Worm (Caenorhabditis elegans) whole organism, mixed stage, embryonic: ENCODE measurements around the gene Y69H2.9.
A peak's percentile ranks its signal among the peaks of the same experiment; 100 is the strongest.

ENCODE experiments used
- M03D4.4 ChIP-seq: sonication (generic microtip); optimal IDR thresholded peaks from 2 replicates; lab custom pipeline; 2017; ENCODE audit warnings: mild to moderate bottlenecking, missing genetic modification characterization, missing compliant biosample characterization
- bed-3 ChIP-seq: fragments of 200-800 bp; sonication (Bioruptor generic); optimal IDR thresholded peaks from 3 replicates; lab custom pipeline; 2018; ENCODE audit warnings: mild to moderate bottlenecking, missing genetic modification characterization, moderate library complexity, missing compliant biosample characterization
- blmp-1 ChIP-seq: fragments of 150-350 bp; optimal IDR thresholded peaks from 2 replicates; lab custom pipeline; 2014; ENCODE audit warnings: missing biosample characterization, missing genetic modification characterization
- ceh-39 ChIP-seq: fragments of 150-350 bp; optimal IDR thresholded peaks from 2 replicates; lab custom pipeline; 2014; ENCODE audit warnings: missing biosample characterization, missing genetic modification characterization
- ceh-43 ChIP-seq: fragments of 200-800 bp; sonication (Bioruptor generic); optimal IDR thresholded peaks from 2 replicates; lab custom pipeline; 2018; ENCODE audit warnings: mild to moderate bottlenecking, missing genetic modification characterization, moderate library complexity, missing compliant biosample characterization
- ceh-83 ChIP-seq: fragments of 200-800 bp; sonication (Bioruptor generic); optimal IDR thresholded peaks from 2 replicates; lab custom pipeline; 2018; ENCODE audit warnings: mild to moderate bottlenecking, missing genetic modification characterization, missing compliant biosample characterization
- cnd-1 ChIP-seq: fragments of 200-800 bp; sonication (Bioruptor generic); optimal IDR thresholded peaks from 2 replicates; lab custom pipeline; 2018; ENCODE audit warnings: mild to moderate bottlenecking, missing genetic modification characterization, missing compliant biosample characterization
- drap-1 ChIP-seq: fragments of 200-800 bp; sonication (Bioruptor generic); optimal IDR thresholded peaks from 3 replicates; lab custom pipeline; 2018; ENCODE audit warnings: mild to moderate bottlenecking, missing genetic modification characterization, missing compliant biosample characterization
- elt-1 ChIP-seq: sonication (generic microtip); optimal IDR thresholded peaks from 2 replicates; lab custom pipeline; 2017; ENCODE audit warnings: missing genetic modification characterization, mild to moderate bottlenecking, missing compliant biosample characterization, antibody characterized with exemption, moderate library complexity, borderline replicate concordance; ENCODE audit not compliant: insufficient read depth
- elt-3 ChIP-seq: fragments of 150-350 bp; optimal IDR thresholded peaks from 2 replicates; lab custom pipeline; 2014; ENCODE audit warnings: missing biosample characterization, missing genetic modification characterization
- flh-1 ChIP-seq: fragments of 200-800 bp; sonication (Bioruptor generic); optimal IDR thresholded peaks from 2 replicates; lab custom pipeline; 2018; ENCODE audit warnings: mild to moderate bottlenecking, missing genetic modification characterization, moderate library complexity, missing compliant biosample characterization
- ham-2 ChIP-seq: fragments of 200-800 bp; sonication (Bioruptor generic); optimal IDR thresholded peaks from 2 replicates; lab custom pipeline; 2018; ENCODE audit warnings: mild to moderate bottlenecking, missing genetic modification characterization, missing compliant biosample characterization
- hlh-1 ChIP-seq: fragments of 150-350 bp; optimal IDR thresholded peaks from 2 replicates; lab custom pipeline; 2014; ENCODE audit warnings: missing biosample characterization, missing genetic modification reagents, missing genetic modification characterization
- lin-13 ChIP-seq: fragments of 150-350 bp; optimal IDR thresholded peaks from 2 replicates; lab custom pipeline; 2014; ENCODE audit warnings: missing biosample characterization, missing genetic modification characterization
- lin-32 ChIP-seq: fragments of 200-800 bp; sonication (Bioruptor generic); optimal IDR thresholded peaks from 2 replicates; lab custom pipeline; 2018; ENCODE audit warnings: mild to moderate bottlenecking, missing genetic modification characterization, missing compliant biosample characterization
- lsy-2 ChIP-seq: fragments of 150-350 bp; optimal IDR thresholded peaks from 2 replicates; lab custom pipeline; 2014; ENCODE audit warnings: missing biosample characterization, missing genetic modification characterization
- mls-2 ChIP-seq: sonication (generic microtip); optimal IDR thresholded peaks from 2 replicates; lab custom pipeline; 2016; ENCODE audit warnings: mild to moderate bottlenecking, missing genetic modification characterization, moderate library complexity, missing compliant biosample characterization
- nhr-12 ChIP-seq: fragments of 150-350 bp; optimal IDR thresholded peaks from 2 replicates; lab custom pipeline; 2014; ENCODE audit warnings: missing biosample characterization, missing genetic modification characterization
- nhr-2 ChIP-seq: fragments of 150-350 bp; optimal IDR thresholded peaks from 2 replicates; lab custom pipeline; 2014; ENCODE audit warnings: missing biosample characterization, missing genetic modification characterization
- nhr-237 ChIP-seq: fragments of 150-350 bp; optimal IDR thresholded peaks from 2 replicates; lab custom pipeline; 2014; ENCODE audit warnings: missing biosample characterization, missing genetic modification characterization
- nhr-28 ChIP-seq: fragments of 150-350 bp; optimal IDR thresholded peaks from 2 replicates; lab custom pipeline; 2014; ENCODE audit warnings: missing biosample characterization, missing genetic modification characterization
- nhr-76 ChIP-seq: sonication (generic microtip); optimal IDR thresholded peaks from 2 replicates; lab custom pipeline; 2017; ENCODE audit warnings: missing biosample characterization, missing genetic modification characterization
- sem-2 ChIP-seq: fragments of 200-800 bp; sonication (Bioruptor generic); optimal IDR thresholded peaks from 2 replicates; lab custom pipeline; 2018; ENCODE audit warnings: mild to moderate bottlenecking, missing genetic modification characterization, missing compliant biosample characterization
- snpc-4 ChIP-seq: fragments of 150-350 bp; optimal IDR thresholded peaks from 2 replicates; lab custom pipeline; 2014; ENCODE audit warnings: missing biosample characterization, missing genetic modification characterization
- sptf-1 ChIP-seq: sonication (generic microtip); optimal IDR thresholded peaks from 2 replicates; lab custom pipeline; 2017; ENCODE audit warnings: mild to moderate bottlenecking, missing genetic modification characterization, moderate library complexity, missing compliant biosample characterization
- tbx-8 ChIP-seq: fragments of 200-800 bp; sonication (Bioruptor generic); optimal IDR thresholded peaks from 2 replicates; lab custom pipeline; 2018; ENCODE audit warnings: mild to moderate bottlenecking, missing genetic modification characterization, moderate library complexity, missing compliant biosample characterization
- unc-120 ChIP-seq: sonication (generic microtip); optimal IDR thresholded peaks from 2 replicates; lab custom pipeline; 2017; ENCODE audit warnings: missing genetic modification characterization, missing compliant biosample characterization; ENCODE audit not compliant: poor library complexity, severe bottlenecking
- unc-39 ChIP-seq: fragments of 150-350 bp; optimal IDR thresholded peaks from 2 replicates; lab custom pipeline; 2014; ENCODE audit warnings: missing biosample characterization, missing genetic modification characterization
- unc-62 ChIP-seq: fragments of 150-350 bp; optimal IDR thresholded peaks from 2 replicates; lab custom pipeline; 2014; ENCODE audit warnings: missing biosample characterization, missing genetic modification reagents, missing genetic modification characterization
- zip-8 ChIP-seq: fragments of 150-350 bp; optimal IDR thresholded peaks from 2 replicates; lab custom pipeline; 2014; ENCODE audit warnings: missing biosample characterization, missing genetic modification characterization
- ztf-11 ChIP-seq: fragments of 150-350 bp; optimal IDR thresholded peaks from 2 replicates; lab custom pipeline; 2014; ENCODE audit warnings: missing biosample characterization, missing genetic modification characterization

Y69H2.9 gene

DNA sequence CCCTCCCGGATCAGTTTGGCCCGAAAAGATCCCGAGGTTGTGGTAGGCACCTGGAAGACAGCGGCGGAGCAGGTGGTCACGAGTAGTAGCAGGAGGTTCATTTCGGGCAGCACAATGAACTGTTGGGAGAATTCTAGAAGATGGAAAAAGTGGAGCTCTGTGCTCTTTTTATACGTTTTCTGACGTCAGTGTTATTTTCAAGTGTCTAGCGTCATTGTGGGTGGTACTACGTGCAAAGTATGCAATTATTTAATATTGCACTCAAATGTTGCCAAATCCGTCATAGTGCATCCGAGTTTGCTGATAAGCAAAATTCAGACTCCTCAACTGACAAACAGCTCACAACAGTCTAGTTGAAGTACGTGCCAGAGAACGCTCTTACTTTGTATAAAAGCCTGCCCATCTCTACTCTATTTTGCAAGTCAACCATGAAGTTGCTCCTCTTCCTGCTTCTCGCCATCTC lies 30.3 kb downstream of the Y69H2.9 start, which contains the start of the genes asp-18 and scl-19:
Gene asp-18, minus strand, starts transcription at position 101 of the 463 bp plus-strand sequence.
Gene scl-19, plus strand, starts transcription at position 413 of the 463 bp plus-strand sequence.
- TF ChIP-seq elt-1 (tag; lab: Kevin White, UChicago) (no peak), cnd-1 (tag; lab: Kevin White, UChicago) (no peak), ceh-43 (GFP tag; lab: Kevin White, UChicago) (no peak), unc-120 (tag; lab: Kevin White, UChicago) (no peak)

DNA sequence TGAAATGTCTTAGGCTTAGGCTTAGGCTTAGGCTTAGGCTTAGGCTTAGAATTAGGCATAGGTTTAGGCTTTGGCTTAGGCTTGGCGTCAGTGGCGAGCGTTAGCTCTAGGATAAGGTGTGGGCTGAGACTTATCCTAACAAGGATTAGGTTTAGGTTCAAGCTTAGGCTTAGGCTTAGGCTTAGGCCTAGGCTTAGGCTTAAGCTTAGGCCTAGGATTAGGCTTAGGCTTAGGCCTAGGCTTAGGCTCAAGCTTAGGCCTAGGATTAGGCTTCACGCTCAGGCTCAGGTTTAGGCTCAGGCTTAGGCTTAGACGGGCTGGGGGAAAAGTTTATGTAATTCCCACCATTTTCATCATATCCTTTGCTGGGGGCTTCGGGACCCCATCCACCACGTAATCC lies 32.6 kb downstream of the Y69H2.9 start:
- no peak for TF ChIP-seq elt-3 (tag; lab: Kevin White, UChicago)
- TF ChIP-seq ham-2 (GFP tag; lab: Kevin White, UChicago) = peak; percentile 10
- TF ChIP-seq nhr-76 (tag; lab: Kevin White, UChicago) = no peak
- TF ChIP-seq tbx-8 (GFP tag; lab: Kevin White, UChicago) = no peak

DNA sequence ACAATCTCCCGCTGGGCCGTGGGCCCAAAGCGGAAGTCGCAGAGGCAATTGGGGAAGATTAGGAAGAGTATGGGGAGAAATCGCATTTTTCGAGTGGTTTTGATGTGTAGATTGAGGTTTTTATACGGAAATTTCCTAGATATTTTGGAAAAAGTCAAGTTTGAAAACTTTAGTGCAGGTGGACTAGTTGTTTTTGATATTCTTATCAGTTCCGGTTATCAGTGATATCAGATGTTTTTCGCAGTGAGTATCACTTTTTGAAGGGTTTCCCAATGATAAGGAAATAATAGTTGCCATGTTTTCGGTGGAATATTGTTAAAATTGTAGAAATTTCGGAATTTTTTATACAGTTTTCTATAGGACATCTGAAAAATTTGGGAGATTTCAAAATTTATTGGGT lies 33.0 kb downstream of the Y69H2.9 start, which contains the start of gene scl-20:
Gene scl-20, minus strand, starts transcription at position 101 of the 400 bp plus-strand sequence.
- no peak for TF ChIP-seq elt-3 (tag; lab: Kevin White, UChicago)
- TF ChIP-seq snpc-4 (tag; lab: Kevin White, UChicago) = no peak
- no peak for TF ChIP-seq nhr-12 (tag; lab: Kevin White, UChicago)
- no peak for TF ChIP-seq sem-2
- no peak for TF ChIP-seq lin-13
- TF ChIP-seq flh-1 (GFP tag; lab: Kevin White, UChicago) = no peak
- TF ChIP-seq blmp-1 (tag; lab: Kevin White, UChicago) = no peak
- no peak for TF ChIP-seq nhr-237 (tag; lab: Kevin White, UChicago)
- TF ChIP-seq nhr-76 (tag; lab: Kevin White, UChicago) = no peak
- TF ChIP-seq unc-120 (tag; lab: Kevin White, UChicago) = no peak
- no peak for TF ChIP-seq M03D4.4
- no peak for TF ChIP-seq lin-32 (GFP tag; lab: Kevin White, UChicago)
- TF ChIP-seq ceh-83 (GFP tag; lab: Kevin White, UChicago) = no peak
- no peak for TF ChIP-seq bed-3 (GFP tag; lab: Kevin White, UChicago)
- TF ChIP-seq ztf-11 (tag; lab: Kevin White, UChicago) = no peak
- TF ChIP-seq nhr-28 (tag; lab: Kevin White, UChicago) = no peak
- TF ChIP-seq unc-62 = no peak
- no peak for TF ChIP-seq drap-1
- TF ChIP-seq ham-2 (GFP tag; lab: Kevin White, UChicago) = no peak
- no peak for TF ChIP-seq sptf-1 (tag; lab: Kevin White, UChicago)

DNA sequence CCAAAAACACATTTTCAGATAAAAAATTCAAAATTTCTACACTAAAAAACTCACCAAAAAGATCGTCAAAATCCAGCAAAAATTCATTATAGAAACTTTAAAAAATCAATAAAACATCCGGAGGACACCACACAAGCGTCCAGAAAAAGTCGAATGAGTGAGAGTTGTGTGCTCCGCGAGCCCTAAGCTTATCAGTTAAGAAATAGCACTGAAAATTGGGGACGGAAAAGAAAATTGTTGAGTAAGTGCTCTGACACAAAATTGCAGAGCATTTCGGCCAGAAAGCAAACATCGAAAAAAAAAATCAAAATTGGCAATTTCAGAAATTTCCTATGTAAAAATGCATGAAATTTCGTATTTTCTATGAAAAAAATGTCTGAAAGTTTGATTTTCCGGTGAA lies 36.3 kb downstream of the Y69H2.9 start:
- no peak for TF ChIP-seq lsy-2 (tag; lab: Kevin White, UChicago)
- TF ChIP-seq ceh-43 (GFP tag; lab: Kevin White, UChicago) = no peak
- no peak for TF ChIP-seq nhr-28 (tag; lab: Kevin White, UChicago)
- TF ChIP-seq hlh-1 (tag; lab: Kevin White, UChicago) = no peak

DNA sequence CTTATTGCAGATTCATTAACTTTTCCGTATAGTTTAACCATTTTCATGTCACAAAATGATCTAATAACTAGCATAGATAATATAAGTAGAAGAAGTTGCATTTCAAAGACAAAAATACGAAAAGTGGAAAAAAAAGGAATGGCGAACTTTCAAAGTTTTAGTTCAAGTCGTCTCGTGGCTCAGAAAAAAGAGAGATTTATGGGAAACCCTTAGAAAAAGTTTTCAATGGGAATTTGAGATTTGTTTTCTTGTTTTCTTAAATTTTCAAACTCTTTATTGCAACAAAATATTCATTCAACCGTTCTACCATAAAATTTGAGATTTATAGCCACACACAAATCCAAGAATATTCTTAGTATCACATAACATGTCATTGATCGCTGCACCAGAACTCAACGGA lies 40.8 kb downstream of the Y69H2.9 start, which contains the start of gene clec-250:
Gene clec-250, minus strand, starts transcription at position 101 of the 400 bp plus-strand sequence.
- TF ChIP-seq unc-39 (tag; lab: Kevin White, UChicago) (no peak), ceh-39 (tag; lab: Kevin White, UChicago) (no peak), sem-2 (no peak), nhr-237 (tag; lab: Kevin White, UChicago) (no peak), mls-2 (no peak), flh-1 (GFP tag; lab: Kevin White, UChicago) (no peak), bed-3 (GFP tag; lab: Kevin White, UChicago) (no peak), zip-8 (tag; lab: Kevin White, UChicago) (no peak), lin-13 (no peak), ceh-43 (GFP tag; lab: Kevin White, UChicago) (no peak), M03D4.4 (no peak), lin-32 (GFP tag; lab: Kevin White, UChicago) (no peak), nhr-2 (tag; lab: Kevin White, UChicago) (no peak), tbx-8 (GFP tag; lab: Kevin White, UChicago) (no peak), nhr-12 (tag; lab: Kevin White, UChicago) (no peak), ham-2 (GFP tag; lab: Kevin White, UChicago) (no peak)
